Fruit fly (Drosophila melanogaster) whole organism, wandering third instar larva: ENCODE measurements around the gene Josd.
A peak's percentile ranks its signal among the peaks of the same experiment; 100 is the strongest.

Experiments used
- Abd-B ChIP-seq: fragments of >200 bp; optimal IDR thresholded peaks from 2 replicates; lab custom pipeline; 2017; ENCODE audit warnings: missing biosample characterization, missing genetic modification characterization
- CG32264 ChIP-seq: fragments of 200-800 bp; sonication (Bioruptor generic); optimal IDR thresholded peaks from 2 replicates; lab custom pipeline; 2016; ENCODE audit warnings: missing biosample characterization, missing genetic modification characterization
- CG9705 ChIP-seq: fragments of 200-800 bp; sonication (Bioruptor generic); optimal IDR thresholded peaks from 2 replicates; lab custom pipeline; 2018; ENCODE audit warnings: missing biosample characterization, mild to moderate bottlenecking, missing genetic modification characterization
- CrebA ChIP-seq: fragments of 200-800 bp; sonication (Bioruptor generic); optimal IDR thresholded peaks from 2 replicates; lab custom pipeline; 2016; ENCODE audit warnings: missing biosample characterization, mild to moderate bottlenecking, missing genetic modification characterization, borderline replicate concordance
- Dfd ChIP-seq: fragments of >200 bp; optimal IDR thresholded peaks from 2 replicates; lab custom pipeline; 2017; ENCODE audit warnings: missing biosample characterization, missing genetic modification characterization
- Dif ChIP-seq: fragments of 200-275, 200-300 bp; sonication (Bioruptor generic); optimal IDR thresholded peaks from 2 replicates; lab custom pipeline; 2018; ENCODE audit warnings: missing biosample characterization, missing genetic modification characterization; ENCODE audit not compliant: partially characterized antibody
- GATAd ChIP-seq: sonication (Bioruptor generic); optimal IDR thresholded peaks from 2 replicates; lab custom pipeline; 2016; ENCODE audit warnings: missing biosample characterization, missing genetic modification characterization
- HLH106 ChIP-seq: fragments of 200-800 bp; optimal IDR thresholded peaks from 3 replicates; lab custom pipeline; 2019; ENCODE audit warnings: missing biosample characterization, mild to moderate bottlenecking, missing genetic modification characterization, moderate library complexity
- Hnf4 ChIP-seq: fragments of 200-800 bp; sonication (Bioruptor generic); optimal IDR thresholded peaks from 2 replicates; lab custom pipeline; 2016; ENCODE audit warnings: missing biosample characterization, mild to moderate bottlenecking, missing genetic modification characterization
- Hr78 ChIP-seq: fragments of >200 bp; optimal IDR thresholded peaks from 2 replicates; lab custom pipeline; 2017; ENCODE audit warnings: missing biosample characterization, missing genetic modification characterization
- Hr83 ChIP-seq: fragments of 200-300 bp; sonication (Bioruptor generic); optimal IDR thresholded peaks from 2 replicates; lab custom pipeline; 2016; ENCODE audit warnings: missing biosample characterization, mild to moderate bottlenecking, missing genetic modification characterization, moderate library complexity; ENCODE audit not compliant: poor library complexity, severe bottlenecking
- Jra ChIP-seq: sonication (Bioruptor generic); optimal IDR thresholded peaks from 2 replicates; lab custom pipeline; 2016; ENCODE audit warnings: missing biosample characterization, missing genetic modification characterization
- Mio ChIP-seq: sonication (Bioruptor generic); optimal IDR thresholded peaks from 2 replicates; lab custom pipeline; 2016; ENCODE audit warnings: missing biosample characterization, missing genetic modification characterization
- Myc ChIP-seq: fragments of >200 bp; optimal IDR thresholded peaks from 2 replicates; lab custom pipeline; 2017
- N ChIP-seq: fragments of >200 bp; optimal IDR thresholded peaks from 2 replicates; lab custom pipeline; 2018; ENCODE audit warnings: missing biosample characterization, missing external identifiers, missing genetic modification characterization
- OdsH ChIP-seq: fragments of 200-800 bp; sonication (Bioruptor generic); optimal IDR thresholded peaks from 2 replicates; lab custom pipeline; 2016; ENCODE audit warnings: missing biosample characterization, mild to moderate bottlenecking, missing genetic modification characterization
- Rel ChIP-seq, 2 experiments: fragments of 200-800 bp; sonication (Bioruptor generic) in 1 of 2; optimal IDR thresholded peaks; 2 replicates in 1 of 2; 3 replicates in 1 of 2; lab custom pipeline; 2016 to 2019; ENCODE audit warnings: mild to moderate bottlenecking in 2 of 2, missing biosample characterization in 2 of 2, missing genetic modification characterization in 2 of 2, moderate library complexity in 1 of 2
- Sp1 ChIP-seq: fragments of 200-800 bp; sonication (Bioruptor generic); optimal IDR thresholded peaks from 3 replicates; lab custom pipeline; 2019; ENCODE audit warnings: missing biosample characterization, mild to moderate bottlenecking, missing genetic modification characterization, moderate library complexity
- Vsx2 ChIP-seq: fragments of 200-300, 225-300 bp; sonication (Bioruptor generic); optimal IDR thresholded peaks from 2 replicates; lab custom pipeline; 2018; ENCODE audit warnings: missing biosample characterization, missing genetic modification characterization; ENCODE audit not compliant: partially characterized antibody
- br ChIP-seq: fragments of 200-800 bp; sonication (Bioruptor generic); optimal IDR thresholded peaks from 2 replicates; lab custom pipeline; 2016; ENCODE audit warnings: missing biosample characterization, missing genetic modification characterization
- dl ChIP-seq, 2 experiments: fragments of 175-275, 200-275 bp in 1 of 2; fragments of 200-275 bp in 1 of 2; sonication (Bioruptor generic); optimal IDR thresholded peaks; lab custom pipeline; 2018; ENCODE audit warnings: mild to moderate bottlenecking in 2 of 2, missing biosample characterization in 2 of 2, missing genetic modification characterization in 2 of 2, moderate library complexity in 2 of 2; ENCODE audit not compliant: partially characterized antibody in 2 of 2, insufficient read depth in 1 of 2
- dmrt93B ChIP-seq: fragments of 200-800 bp; sonication (Bioruptor generic); optimal IDR thresholded peaks from 2 replicates; lab custom pipeline; 2018; ENCODE audit warnings: missing biosample characterization, mild to moderate bottlenecking, missing genetic modification characterization
- dsf ChIP-seq: sonication (Bioruptor generic); optimal IDR thresholded peaks from 2 replicates; lab custom pipeline; 2016; ENCODE audit warnings: missing biosample characterization, missing genetic modification characterization, borderline replicate concordance
- ey ChIP-seq: fragments of 200-800 bp; sonication (Bioruptor generic); optimal IDR thresholded peaks from 2 replicates; lab custom pipeline; 2016; ENCODE audit warnings: missing biosample characterization, missing genetic modification characterization
- foxo ChIP-seq, 2 experiments: fragments of 200-800 bp; sonication (Bioruptor generic); optimal IDR thresholded peaks; 2 replicates in 1 of 2; 3 replicates in 1 of 2; lab custom pipeline; 2016 to 2017; ENCODE audit warnings: missing biosample characterization in 2 of 2, missing genetic modification characterization in 2 of 2
- fru ChIP-seq: fragments of 200-800 bp; sonication (Bioruptor generic); optimal IDR thresholded peaks from 3 replicates; lab custom pipeline; 2016; ENCODE audit warnings: missing biosample characterization, mild to moderate bottlenecking, missing genetic modification characterization
- h ChIP-seq: fragments of 200-800 bp; sonication (Bioruptor generic); optimal IDR thresholded peaks from 3 replicates; lab custom pipeline; 2016; ENCODE audit warnings: missing biosample characterization, mild to moderate bottlenecking, missing genetic modification characterization
- jim ChIP-seq: fragments of 175-275, 200-325 bp; sonication (Bioruptor generic); optimal IDR thresholded peaks from 2 replicates; lab custom pipeline; 2016; ENCODE audit warnings: missing biosample characterization, mild to moderate bottlenecking, missing genetic modification characterization
- lola ChIP-seq: fragments of >200 bp; optimal IDR thresholded peaks from 2 replicates; lab custom pipeline; 2017; ENCODE audit warnings: missing biosample characterization, missing genetic modification characterization
- pan ChIP-seq: fragments of >200 bp; optimal IDR thresholded peaks from 2 replicates; lab custom pipeline; 2017
- psq ChIP-seq: fragments of 200-800 bp; sonication (Bioruptor generic); optimal IDR thresholded peaks from 3 replicates; lab custom pipeline; 2017; ENCODE audit warnings: missing biosample characterization, mild to moderate bottlenecking, missing genetic modification characterization, moderate library complexity
- rgr ChIP-seq: fragments of 200-800 bp; sonication (Bioruptor generic); optimal IDR thresholded peaks from 3 replicates; lab custom pipeline; 2016; ENCODE audit warnings: missing biosample characterization, mild to moderate bottlenecking, missing genetic modification characterization
- sage ChIP-seq: fragments of 200-800 bp; sonication (Bioruptor generic); optimal IDR thresholded peaks from 2 replicates; lab custom pipeline; 2016; ENCODE audit warnings: missing biosample characterization, mild to moderate bottlenecking, missing genetic modification characterization
- sv ChIP-seq: fragments of 200-800 bp; sonication (Bioruptor generic); optimal IDR thresholded peaks from 3 replicates; lab custom pipeline; 2016; ENCODE audit warnings: missing biosample characterization, missing genetic modification characterization
- tai ChIP-seq: sonication (Bioruptor generic); optimal IDR thresholded peaks from 2 replicates; lab custom pipeline; 2016; ENCODE audit warnings: missing biosample characterization, missing genetic modification characterization
- usp ChIP-seq: fragments of >200 bp; optimal IDR thresholded peaks from 2 replicates; lab custom pipeline; 2017; ENCODE audit warnings: missing biosample characterization, missing genetic modification characterization
- woc ChIP-seq: sonication (Bioruptor generic); optimal IDR thresholded peaks from 2 replicates; lab custom pipeline; 2016; ENCODE audit warnings: missing biosample characterization, mild to moderate bottlenecking, missing genetic modification characterization

Gene Josd

dm6 chrX:6267745-6268582, 7.0 kb downstream of the Josd start, which contains the start of gene Spt6:
Gene Spt6 (plus strand): TSS chrX:6267797.
- TF ChIP-seq Rel (GFP tag; optimal IDR thresholded peaks at IDR 0.05; lab: Kevin White, UChicago) = no peak
- peak; percentile 3 for TF ChIP-seq Rel (tag; optimal IDR thresholded peaks at IDR 0.05; lab: Kevin White, UChicago)
- TF ChIP-seq sv (GFP tag; lab: Kevin White, UChicago) = no peak
- no peak for TF ChIP-seq Dfd (GFP tag; lab: Kevin White, UChicago)
- TF ChIP-seq sage (GFP tag; lab: Kevin White, UChicago) = no peak
- no peak for TF ChIP-seq CG32264
- no peak for TF ChIP-seq Sp1 (GFP tag; lab: Kevin White, UChicago)
- no peak for TF ChIP-seq Vsx2 (GFP tag; lab: Kevin White, UChicago)
- TF ChIP-seq br = no peak
- TF ChIP-seq, all 38 proteins: peak for 1

- TF ChIP-seq Sp1 (GFP tag; lab: Kevin White, UChicago) (peak; percentile 13), jim (GFP tag; lab: Kevin White, UChicago) (no peak), br (no peak), Abd-B (GFP tag; lab: Kevin White, UChicago) (no peak), rgr (GFP tag; lab: Kevin White, UChicago) (peak; percentile 11), pan (lab: Kevin White, UChicago) (no peak), ey (no peak), h (GFP tag; lab: Kevin White, UChicago) (no peak), dl (GFP tag; optimal IDR thresholded peaks at IDR 0.05; lab: Kevin White, UChicago; ENCODE audit: insufficient read depth in 1 of 2, partially characterized antibody in 2 of 2) (no peak), Myc (lab: Kevin White, UChicago) (peak; percentile 66), Dif (GFP tag; lab: Kevin White, UChicago) (no peak), Rel (GFP tag; optimal IDR thresholded peaks at IDR 0.05; lab: Kevin White, UChicago) (no peak), Rel (tag; optimal IDR thresholded peaks at IDR 0.05; lab: Kevin White, UChicago) (peak; percentile 80), GATAd (GFP tag; lab: Kevin White, UChicago) (no peak), Jra (GFP tag; lab: Kevin White, UChicago) (no peak), fru (GFP tag; lab: Kevin White, UChicago) (peak; percentile 37), N (GFP tag; lab: Kevin White, UChicago) (no peak), foxo (GFP tag; optimal IDR thresholded peaks at IDR 0.05; lab: Kevin White, UChicago) (peak in 1 of 2 experiments; percentile 27), CrebA (no peak), tai (no peak), Hr83 (peak; percentile 16), Hr78 (GFP tag; lab: Kevin White, UChicago) (no peak), dmrt93B (no peak), Vsx2 (GFP tag; lab: Kevin White, UChicago) (no peak), psq (GFP tag; lab: Kevin White, UChicago) (no peak), lola (GFP tag; lab: Kevin White, UChicago) (no peak), sv (GFP tag; lab: Kevin White, UChicago) (no peak), sage (GFP tag; lab: Kevin White, UChicago) (no peak), dsf (GFP tag; lab: Kevin White, UChicago) (no peak), CG32264 (no peak), woc (GFP tag; lab: Kevin White, UChicago) (peak; percentile 73)
These were observed 15.6 kb downstream of the Josd start, which contains the start of gene CG3566 for dm6 chrX:6276590-6276989. Gene CG3566 (minus strand): TSS chrX:6276724.

- TF ChIP-seq GATAd (GFP tag; lab: Kevin White, UChicago) (no peak), foxo (GFP tag; optimal IDR thresholded peaks at IDR 0.05; lab: Kevin White, UChicago) (peak in 1 of 2 experiments; percentile 24), br (peak; percentile 50), OdsH (GFP tag; lab: Kevin White, UChicago) (peak; percentile 6), tai (no peak), sage (GFP tag; lab: Kevin White, UChicago) (no peak), dmrt93B (no peak), Jra (GFP tag; lab: Kevin White, UChicago) (no peak), psq (GFP tag; lab: Kevin White, UChicago) (no peak), pan (lab: Kevin White, UChicago) (no peak), Vsx2 (GFP tag; lab: Kevin White, UChicago) (no peak), usp (GFP tag; lab: Kevin White, UChicago) (no peak), fru (GFP tag; lab: Kevin White, UChicago) (peak; percentile 9), Dfd (GFP tag; lab: Kevin White, UChicago) (no peak), jim (GFP tag; lab: Kevin White, UChicago) (no peak), HLH106 (tag; lab: Kevin White, UChicago) (no peak), woc (GFP tag; lab: Kevin White, UChicago) (peak; percentile 5), rgr (GFP tag; lab: Kevin White, UChicago) (peak; percentile 22), ey (no peak), N (GFP tag; lab: Kevin White, UChicago) (no peak), Abd-B (GFP tag; lab: Kevin White, UChicago) (no peak), Rel (GFP tag; optimal IDR thresholded peaks at IDR 0.05; lab: Kevin White, UChicago) (no peak), Rel (tag; optimal IDR thresholded peaks at IDR 0.05; lab: Kevin White, UChicago) (peak; percentile 98), dl (GFP tag; optimal IDR thresholded peaks at IDR 0.05; lab: Kevin White, UChicago; ENCODE audit: insufficient read depth in 1 of 2, partially characterized antibody in 2 of 2) (no peak), Hnf4 (no peak), lola (GFP tag; lab: Kevin White, UChicago) (no peak), CG32264 (no peak), Mio (GFP tag; lab: Kevin White, UChicago) (no peak), CG9705 (GFP tag; lab: Kevin White, UChicago) (no peak), Hr83 (peak; percentile 60), h (GFP tag; lab: Kevin White, UChicago) (peak; percentile 43)
These were observed 18.1 kb downstream of the Josd start for dm6 chrX:6278879-6279628.
